Worm (Caenorhabditis elegans): ENCODE data around the gene ttr-33.

ce11 chrV:7809320-7810256, 28.1 kb downstream of the ttr-33 start, which contains the start of gene ZK742.3:
- no peak for TF ChIP-seq ceh-13 (GFP tag; optimal IDR thresholded peaks at IDR 0.05)
- TF ChIP-seq tra-4 (tag; optimal IDR thresholded peaks at IDR 0.05): no peak
- no peak for TF ChIP-seq hmg-4 (GFP tag; optimal IDR thresholded peaks at IDR 0.05)

All from whole organism, early embryonic.